Worm (Caenorhabditis elegans): Measurements from ENCODE around the gene ugt-1.

The ugt-1 gene

ce11 chrV:10395173-10395766 lies at the start of gene ugt-1, which contains the start of gene col-151:
Gene ugt-1, plus strand, starts transcription at chrV:10395663.
Gene col-151, minus strand, starts transcription at chrV:10395223.
- TF ChIP-seq unc-39 (tag; optimal IDR thresholded peaks at IDR 0.05): no peak
- TF ChIP-seq dve-1 (tag; optimal IDR thresholded peaks at IDR 0.05; ENCODE audit: insufficient read depth): peak; percentile 34
- no peak for TF ChIP-seq daf-16 (GFP tag; optimal IDR thresholded peaks at IDR 0.05)
- peak; percentile 41 for TF ChIP-seq daf-16 (tag; optimal IDR thresholded peaks at IDR 0.05)
- TF ChIP-seq D1046.2 (GFP tag; IDR thresholded peaks at IDR 0.05): no peak
- no peak for TF ChIP-seq Y48G9A.11 (GFP tag; IDR thresholded peaks at IDR 0.05)
- TF ChIP-seq nhr-42 (GFP tag; IDR thresholded peaks at IDR 0.05): no peak
- no peak for TF ChIP-seq tag-97 (GFP tag; IDR thresholded peaks at IDR 0.05)
- no peak for TF ChIP-seq nhr-111 (GFP tag; optimal IDR thresholded peaks at IDR 0.05)
- no peak for TF ChIP-seq madf-5 (GFP tag; IDR thresholded peaks at IDR 0.05)
- no peak for TF ChIP-seq rbr-2 (tag; optimal IDR thresholded peaks at IDR 0.05)
- no peak for TF ChIP-seq F10B5.3 (tag; optimal IDR thresholded peaks at IDR 0.05)
- TF ChIP-seq nhr-28 (tag; optimal IDR thresholded peaks at IDR 0.05): peak; percentile 63
- TF ChIP-seq saeg-2 (GFP tag; IDR thresholded peaks at IDR 0.05): no peak
- TF ChIP-seq lin-1 (GFP tag; IDR thresholded peaks at IDR 0.05): no peak
- peak; percentile 67 for TF ChIP-seq pqm-1 (tag; optimal IDR thresholded peaks at IDR 0.05)
- no peak for TF ChIP-seq cey-2 (tag; optimal IDR thresholded peaks at IDR 0.05; ENCODE audit: borderline replicate concordance, insufficient read depth)
- no peak for TF ChIP-seq R02D3.7 (tag; optimal IDR thresholded peaks at IDR 0.05)
- TF ChIP-seq nhr-76 (tag; optimal IDR thresholded peaks at IDR 0.05): no peak
- TF ChIP-seq dmd-6 (GFP tag; IDR thresholded peaks at IDR 0.05): peak; percentile 46
- peak; percentile 15 for TF ChIP-seq hlh-11 (tag; optimal IDR thresholded peaks at IDR 0.05)

ce11 chrV:10350054-10350453 lies 45.4 kb upstream of the ugt-1 start, which contains the start of gene K07C5.9:
Gene K07C5.9, minus strand, starts transcription at chrV:10350154.
- TF ChIP-seq nhr-77 (tag; optimal IDR thresholded peaks at IDR 0.05) (no peak), zip-2 (tag; optimal IDR thresholded peaks at IDR 0.05) (no peak), nhr-41 (GFP tag; IDR thresholded peaks at IDR 0.05) (no peak), nhr-102 (tag; optimal IDR thresholded peaks at IDR 0.05) (no peak), lin-38 (GFP tag; IDR thresholded peaks at IDR 0.05) (0 out of 2 replicates have a peak, but pooled peaks have one; percentile 10), mes-2 (tag; optimal IDR thresholded peaks at IDR 0.05; ENCODE audit: poor library complexity, severe bottlenecking) (peak; percentile 8), spr-1 (tag; optimal IDR thresholded peaks at IDR 0.05) (no peak), php-3 (GFP tag; IDR thresholded peaks at IDR 0.05) (no peak), daf-16 (GFP tag; optimal IDR thresholded peaks at IDR 0.05) (no peak), daf-16 (tag; optimal IDR thresholded peaks at IDR 0.05) (peak; percentile 25)

- TF ChIP-seq ztf-7 (tag; optimal IDR thresholded peaks at IDR 0.05): peak; percentile 62
- no peak for TF ChIP-seq php-3 (GFP tag; IDR thresholded peaks at IDR 0.05)
- peak; percentile 82 for TF ChIP-seq dve-1 (tag; optimal IDR thresholded peaks at IDR 0.05; ENCODE audit: insufficient read depth)
- peak; percentile 93 for TF ChIP-seq mes-2 (tag; optimal IDR thresholded peaks at IDR 0.05; ENCODE audit: poor library complexity, severe bottlenecking)
- no peak for TF ChIP-seq mxl-2 (GFP tag; conservative IDR thresholded peaks at IDR 0.05)
- peak; percentile 52 for TF ChIP-seq spr-1 (tag; optimal IDR thresholded peaks at IDR 0.05)
- no peak for TF ChIP-seq lim-7 (GFP tag; IDR thresholded peaks at IDR 0.05)
- peak; percentile 64 for TF ChIP-seq unc-130 (GFP tag; optimal IDR thresholded peaks at IDR 0.05)
- TF ChIP-seq nhr-6 (tag; optimal IDR thresholded peaks at IDR 0.05): peak; percentile 62
- peak; percentile 71 for TF ChIP-seq nhr-77 (tag; optimal IDR thresholded peaks at IDR 0.05)
- TF ChIP-seq lin-29 (GFP tag; IDR thresholded peaks at IDR 0.05): no peak
- no peak for TF ChIP-seq aly-2 (tag; optimal IDR thresholded peaks at IDR 0.05)
- no peak for TF ChIP-seq nhr-41 (GFP tag; IDR thresholded peaks at IDR 0.05)
- TF ChIP-seq daf-12 (tag; optimal IDR thresholded peaks at IDR 0.05): no peak
- TF ChIP-seq tra-1 (GFP tag; IDR thresholded peaks at IDR 0.05): no peak
- TF ChIP-seq vab-7 (GFP tag; IDR thresholded peaks at IDR 0.05): no peak; the same call in 1 of the 2 replicates
- peak; percentile 89 for TF ChIP-seq dpl-1 (GFP tag; optimal IDR thresholded peaks at IDR 0.05)
- no peak for TF ChIP-seq lin-15B (tag; optimal IDR thresholded peaks at IDR 0.05)
- TF ChIP-seq arid-1 (GFP tag; conservative IDR thresholded peaks at IDR 0.05): no peak
- TF ChIP-seq gei-8 (GFP tag; optimal IDR thresholded peaks at IDR 0.05): no peak
- no peak for TF ChIP-seq dmd-8 (GFP tag; IDR thresholded peaks at IDR 0.05)
- no peak for TF ChIP-seq fkh-10 (GFP tag; optimal IDR thresholded peaks at IDR 0.05)
- TF ChIP-seq F37D6.2 (tag; optimal IDR thresholded peaks at IDR 0.05): peak; percentile 47
- TF ChIP-seq ama-1 (optimal IDR thresholded peaks at IDR 0.05): no peak
- TF ChIP-seq daf-16 (GFP tag; optimal IDR thresholded peaks at IDR 0.05): peak in 1 of 2 experiments; percentile 4
- peak; percentile 62 for TF ChIP-seq daf-16 (tag; optimal IDR thresholded peaks at IDR 0.05)
Observed at ce11 chrV:10352928-10353427, 42.5 kb upstream of the ugt-1 start, which contains the start of gene nol-56. Gene nol-56, minus strand, starts transcription at chrV:10352978.
